Fruit fly (Drosophila melanogaster) whole organism, adult: ENCODE results near the gene CG10492.

Experiments used
- CG11617 ChIP-seq: fragments of 200-800 bp; sonication (Bioruptor generic); optimal IDR thresholded peaks from 2 replicates; lab custom pipeline; 2017; ENCODE audit warnings: mild to moderate bottlenecking, missing biosample characterization, missing genetic modification reagents, missing genetic modification characterization
- CG1620 ChIP-seq: fragments of 200-800 bp; sonication (Bioruptor generic); optimal IDR thresholded peaks from 2 replicates; lab custom pipeline; 2016; ENCODE audit warnings: missing biosample characterization, missing genetic modification characterization
- CG5204 ChIP-seq: fragments of 200-800 bp; sonication (Bioruptor generic); optimal IDR thresholded peaks from 2 replicates; lab custom pipeline; 2016; ENCODE audit warnings: missing biosample characterization, missing genetic modification characterization
- Mnt ChIP-seq: fragments of 200-800 bp; sonication (Bioruptor generic); optimal IDR thresholded peaks from 2 replicates; lab custom pipeline; 2016; ENCODE audit warnings: missing biosample characterization, mild to moderate bottlenecking, missing genetic modification characterization
- bab1 ChIP-seq: fragments of 200-800 bp; sonication (Bioruptor generic); optimal IDR thresholded peaks from 3 replicates; lab custom pipeline; 2019; ENCODE audit warnings: missing biosample characterization, mild to moderate bottlenecking, missing genetic modification characterization, moderate library complexity
- ovo ChIP-seq: fragments of 200-800 bp; sonication (Bioruptor generic); optimal IDR thresholded peaks from 2 replicates; lab custom pipeline; 2016; ENCODE audit warnings: missing biosample characterization, missing genetic modification characterization

dm6 chr2L:19053860-19054515, at the start of gene CG10492:
- peak; percentile 5 for TF ChIP-seq bab1
- peak; percentile 50 for TF ChIP-seq CG11617
- no peak for TF ChIP-seq ovo
- TF ChIP-seq CG5204, result no peak
- TF ChIP-seq Mnt, result peak; percentile 79
- TF ChIP-seq CG1620 (GFP tag; lab: Kevin White, UChicago), result no peak
